Fruit fly (Drosophila melanogaster): ENCODE results near the gene Ir7d.

Gene Ir7d

dm6 chrX:7878736-7879135, at the start of gene Ir7d:
TSS of gene Ir7d (minus strand) at chrX:7878836.
- no peak for TF ChIP-seq Eip75B (GFP tag; optimal IDR thresholded peaks at IDR 0.05)
- TF ChIP-seq CG7368 (GFP tag; optimal IDR thresholded peaks at IDR 0.05) = no peak
- TF ChIP-seq CG1621 (tag; optimal IDR thresholded peaks at IDR 0.05) = no peak
- no peak for TF ChIP-seq CG15336 (GFP tag; IDR thresholded peaks at IDR 0.05)
- no peak for TF ChIP-seq CG31627 (GFP tag; optimal IDR thresholded peaks at IDR 0.05)
- TF ChIP-seq CG6808 (GFP tag; optimal IDR thresholded peaks at IDR 0.05) = no peak
- TF ChIP-seq Eip78C (GFP tag) = no peak
- TF ChIP-seq lz (GFP tag; optimal IDR thresholded peaks at IDR 0.05) = no peak
- TF ChIP-seq spab (GFP tag; optimal IDR thresholded peaks at IDR 0.05) = no peak
- no peak for TF ChIP-seq CG3032 (tag; optimal IDR thresholded peaks at IDR 0.05)
- no peak for TF ChIP-seq cyc (GFP tag; optimal IDR thresholded peaks at IDR 0.05)
- no peak for TF ChIP-seq CG34406 (GFP tag; optimal IDR thresholded peaks at IDR 0.05)
- no peak for TF ChIP-seq CG10669 (GFP tag; optimal IDR thresholded peaks at IDR 0.05)
- no peak for TF ChIP-seq Hr39 (GFP tag; optimal IDR thresholded peaks at IDR 0.05)
- no peak for TF ChIP-seq svp (GFP tag)

- no peak for TF ChIP-seq Sox14 (GFP tag; optimal IDR thresholded peaks at IDR 0.05)
- TF ChIP-seq CG6792 (GFP tag; optimal IDR thresholded peaks at IDR 0.05) = no peak
- peak; percentile 32 for TF ChIP-seq svp (GFP tag)
- no peak for TF ChIP-seq CG11902 (GFP tag; optimal IDR thresholded peaks at IDR 0.05)
- TF ChIP-seq CG6276 (GFP tag; optimal IDR thresholded peaks at IDR 0.05) = no peak
- no peak for TF ChIP-seq lz (GFP tag; optimal IDR thresholded peaks at IDR 0.05)
- no peak for TF ChIP-seq Ets96B (tag; optimal IDR thresholded peaks at IDR 0.05)
Measured at dm6 chrX:7924913-7925312, 46.3 kb upstream of the Ir7d start.

- no peak for TF ChIP-seq CG6808 (GFP tag; optimal IDR thresholded peaks at IDR 0.05)
- TF ChIP-seq CG34406 (GFP tag; optimal IDR thresholded peaks at IDR 0.05) = no peak
- TF ChIP-seq salr (GFP tag; optimal IDR thresholded peaks at IDR 0.05) = no peak
- no peak for TF ChIP-seq Sox102F (GFP tag; optimal IDR thresholded peaks at IDR 0.05)
- TF ChIP-seq vri (GFP tag; optimal IDR thresholded peaks at IDR 0.05) = no peak
- TF ChIP-seq Sox14 (GFP tag; optimal IDR thresholded peaks at IDR 0.05) = peak; percentile 30
- no peak for TF ChIP-seq lz (GFP tag; optimal IDR thresholded peaks at IDR 0.05)
- TF ChIP-seq dsx (GFP tag; optimal IDR thresholded peaks at IDR 0.05; ENCODE audit: poor library complexity, severe bottlenecking) = peak; percentile 10
- no peak for TF ChIP-seq spab (GFP tag; optimal IDR thresholded peaks at IDR 0.05)
- no peak for TF ChIP-seq CG6276 (GFP tag; optimal IDR thresholded peaks at IDR 0.05)
- TF ChIP-seq CG16779 (tag; optimal IDR thresholded peaks at IDR 0.05) = no peak
- TF ChIP-seq topi (GFP tag; optimal IDR thresholded peaks at IDR 0.05) = no peak
- no peak for TF ChIP-seq CG6854 (GFP tag; optimal IDR thresholded peaks at IDR 0.05)
- no peak for TF ChIP-seq svp (GFP tag)
Measured at dm6 chrX:7923063-7923462, 44.4 kb upstream of the Ir7d start.

DNA sequence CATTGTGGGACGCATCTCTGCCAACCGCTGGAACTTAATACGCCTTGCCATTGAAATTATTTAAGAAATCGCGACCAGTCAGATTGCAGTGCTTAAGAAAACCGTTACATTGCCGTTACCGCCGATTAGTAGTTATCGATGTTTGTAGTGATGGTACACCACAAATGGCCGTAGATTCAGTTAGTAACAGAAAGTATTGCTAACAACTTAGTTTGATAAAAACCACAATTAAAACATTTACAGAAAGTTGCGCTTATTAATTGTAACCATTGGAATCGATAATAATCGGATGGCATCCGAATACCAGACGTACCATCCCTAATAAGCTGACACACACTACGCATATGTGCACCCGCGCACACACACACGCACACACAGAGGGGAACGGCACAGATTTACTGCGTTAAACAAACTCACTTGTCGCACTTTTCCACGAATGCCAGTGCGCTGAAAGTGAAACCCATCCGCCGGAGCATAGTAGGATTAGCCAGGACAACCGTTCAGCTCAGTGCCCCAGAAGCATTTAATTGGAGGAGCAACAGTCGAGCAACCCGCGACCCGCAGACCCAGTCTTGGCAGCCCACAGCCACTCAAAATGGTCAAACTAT, 41.5 kb upstream of the Ir7d start, which contains the start of the genes hdm and Ykt6:
Gene hdm, minus strand, starts transcription at position 51 of the 608 bp plus-strand sequence.
Gene Ykt6, plus strand, starts transcription at position 329 of the 608 bp plus-strand sequence.
- TF ChIP-seq dac (GFP tag; optimal IDR thresholded peaks at IDR 0.05) = no peak
- peak; percentile 59 for TF ChIP-seq Gug (GFP tag; IDR thresholded peaks at IDR 0.05)
- TF ChIP-seq Sox15 (GFP tag; optimal IDR thresholded peaks at IDR 0.05) = peak; percentile 55
- TF ChIP-seq CG3032 (tag; optimal IDR thresholded peaks at IDR 0.05) = peak; percentile 64
- TF ChIP-seq Hr39 (GFP tag; optimal IDR thresholded peaks at IDR 0.05) = no peak
- TF ChIP-seq CG16779 (tag; optimal IDR thresholded peaks at IDR 0.05) = no peak
- no peak for TF ChIP-seq vri (GFP tag; optimal IDR thresholded peaks at IDR 0.05)
- TF ChIP-seq Blimp-1 (GFP tag; optimal IDR thresholded peaks at IDR 0.05) = no peak
- peak; percentile 27 for TF ChIP-seq CG11902 (GFP tag; optimal IDR thresholded peaks at IDR 0.05)
- peak; percentile 62 for TF ChIP-seq Ets96B (tag; optimal IDR thresholded peaks at IDR 0.05)
- TF ChIP-seq Sox14 (GFP tag; optimal IDR thresholded peaks at IDR 0.05) = peak; percentile 73
- no peak for TF ChIP-seq Smox (GFP tag; optimal IDR thresholded peaks at IDR 0.05)
- peak; percentile 35 for TF ChIP-seq CG11762 (GFP tag; optimal IDR thresholded peaks at IDR 0.05; ENCODE audit: insufficient read depth)
- TF ChIP-seq pdm3 (GFP tag; optimal IDR thresholded peaks at IDR 0.05) = no peak
- no peak for TF ChIP-seq CG4318 (GFP tag; optimal IDR thresholded peaks at IDR 0.05)
- peak; percentile 71 for TF ChIP-seq acj6 (GFP tag; optimal IDR thresholded peaks at IDR 0.05)
- TF ChIP-seq CG6854 (GFP tag; optimal IDR thresholded peaks at IDR 0.05) = no peak
- TF ChIP-seq topi (GFP tag; optimal IDR thresholded peaks at IDR 0.05) = peak; percentile 78
- TF ChIP-seq esn (GFP tag; optimal IDR thresholded peaks at IDR 0.05) = peak; percentile 80
- TF ChIP-seq spab (GFP tag; optimal IDR thresholded peaks at IDR 0.05) = no peak
- TF ChIP-seq Eip75B (GFP tag; optimal IDR thresholded peaks at IDR 0.05) = no peak
- peak; percentile 27 for TF ChIP-seq Lpt (GFP tag; optimal IDR thresholded peaks at IDR 0.05)
- no peak; the same call in 1 of the 3 replicates for TF ChIP-seq CG6163 (GFP tag; IDR thresholded peaks at IDR 0.05)
- TF ChIP-seq CG1621 (tag; optimal IDR thresholded peaks at IDR 0.05) = peak; percentile 57
- no peak for TF ChIP-seq CG3919 (GFP tag; optimal IDR thresholded peaks at IDR 0.05)
- TF ChIP-seq Hr38 (GFP tag; optimal IDR thresholded peaks at IDR 0.05) = peak; percentile 23
- TF ChIP-seq CG9139 (GFP tag; optimal IDR thresholded peaks at IDR 0.05) = no peak
- TF ChIP-seq svp (GFP tag) = peak; percentile 85
- TF ChIP-seq fkh (GFP tag; optimal IDR thresholded peaks at IDR 0.05) = peak; percentile 77
- TF ChIP-seq Sox102F (GFP tag; optimal IDR thresholded peaks at IDR 0.05) = no peak
- peak; percentile 80 for TF ChIP-seq lz (GFP tag; optimal IDR thresholded peaks at IDR 0.05)
